Worm (Caenorhabditis elegans): ENCODE data around the gene psme-3.

psme-3 gene

DNA sequence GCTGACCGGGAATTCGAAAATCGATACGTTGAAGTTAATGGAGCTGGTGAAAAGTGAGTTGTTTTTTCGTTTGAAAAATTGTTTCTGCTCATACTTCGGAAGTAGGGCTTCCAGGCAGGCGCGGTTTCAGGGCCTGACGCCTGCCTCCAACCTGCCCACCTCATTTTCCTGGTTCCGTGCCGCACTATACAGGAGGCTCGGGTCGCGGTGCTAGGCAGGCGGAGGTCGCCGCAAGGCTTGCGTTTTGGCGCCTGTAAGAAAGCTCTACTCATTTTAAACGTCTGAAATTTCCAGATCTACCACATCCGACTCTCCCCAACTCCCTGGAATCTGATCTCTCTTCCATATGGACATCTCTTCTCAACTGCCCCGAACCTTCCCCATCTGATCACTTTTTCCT is 23.0 kb upstream of the psme-3 start:
- no peak for TF ChIP-seq sox-4 (tag; optimal IDR thresholded peaks at IDR 0.05)
- no peak for TF ChIP-seq ceh-48 (tag; optimal IDR thresholded peaks at IDR 0.05)
- no peak for TF ChIP-seq tbx-2 (tag; optimal IDR thresholded peaks at IDR 0.05)
- TF ChIP-seq pha-4 (tag; optimal IDR thresholded peaks at IDR 0.05) = no peak
- no peak for TF ChIP-seq ceh-31 (tag; optimal IDR thresholded peaks at IDR 0.05)
- no peak for TF ChIP-seq ttx-3 (tag; optimal IDR thresholded peaks at IDR 0.05)
- no peak for TF ChIP-seq ceh-6 (GFP tag; optimal IDR thresholded peaks at IDR 0.05)
- no peak for TF ChIP-seq hlh-13 (GFP tag; optimal IDR thresholded peaks at IDR 0.05)
- TF ChIP-seq unc-55 (GFP tag; optimal IDR thresholded peaks at IDR 0.05) = no peak
- TF ChIP-seq hlh-30 (tag; optimal IDR thresholded peaks at IDR 0.05; ENCODE audit: insufficient read depth) = no peak
- TF ChIP-seq sox-2 (GFP tag; IDR thresholded peaks at IDR 0.05) = no peak
- no peak for TF ChIP-seq fkh-10 (GFP tag; optimal IDR thresholded peaks at IDR 0.05)

DNA sequence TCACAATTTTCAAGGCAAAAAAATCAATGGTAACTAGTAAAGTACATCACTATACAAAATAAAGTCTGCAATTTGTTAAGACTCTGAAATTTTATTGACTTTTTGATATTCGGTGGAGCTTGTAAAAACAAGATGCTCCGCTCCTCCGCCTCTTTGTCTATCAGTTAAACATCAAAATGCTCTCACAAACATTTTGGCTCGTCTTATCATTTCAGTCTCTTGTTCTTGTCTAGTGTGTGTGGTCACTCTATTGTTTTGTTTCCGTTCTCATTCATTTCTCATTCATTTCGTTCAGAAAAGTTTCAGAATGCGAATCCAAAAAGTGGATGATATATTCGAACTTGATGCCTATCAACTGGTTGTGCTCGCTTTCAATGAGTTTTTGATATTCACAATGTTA is 19.9 kb upstream of the psme-3 start, which contains the start of gene Y66D12A.13:
Gene Y66D12A.13, plus strand, starts transcription at position 301 of the 400 bp plus-strand sequence.
- TF ChIP-seq C38D4.7 (GFP tag; optimal IDR thresholded peaks at IDR 0.05) (no peak), hlh-6 (tag; optimal IDR thresholded peaks at IDR 0.05) (no peak), dve-1 (tag; optimal IDR thresholded peaks at IDR 0.05) (no peak), hlh-8 (tag; optimal IDR thresholded peaks at IDR 0.05) (no peak), hlh-30 (tag; optimal IDR thresholded peaks at IDR 0.05; ENCODE audit: insufficient read depth) (no peak), unc-86 (tag; optimal IDR thresholded peaks at IDR 0.05) (no peak), madf-2 (tag; optimal IDR thresholded peaks at IDR 0.05) (no peak), lim-6 (tag; optimal IDR thresholded peaks at IDR 0.05) (no peak), sox-4 (tag; optimal IDR thresholded peaks at IDR 0.05) (no peak), tbx-2 (tag; optimal IDR thresholded peaks at IDR 0.05) (no peak), odd-2 (tag; optimal IDR thresholded peaks at IDR 0.05) (no peak), hlh-15 (tag; optimal IDR thresholded peaks at IDR 0.05) (no peak), sdc-2 (tag; optimal IDR thresholded peaks at IDR 0.05) (no peak), unc-55 (GFP tag; optimal IDR thresholded peaks at IDR 0.05) (no peak), ceh-48 (tag; optimal IDR thresholded peaks at IDR 0.05) (no peak), elt-4 (tag; optimal IDR thresholded peaks at IDR 0.05) (no peak), pha-4 (tag; optimal IDR thresholded peaks at IDR 0.05) (no peak), fkh-6 (tag; optimal IDR thresholded peaks at IDR 0.05) (no peak), elt-2 (tag; optimal IDR thresholded peaks at IDR 0.05) (no peak), ceh-19 (GFP tag; optimal IDR thresholded peaks at IDR 0.05) (no peak)

DNA sequence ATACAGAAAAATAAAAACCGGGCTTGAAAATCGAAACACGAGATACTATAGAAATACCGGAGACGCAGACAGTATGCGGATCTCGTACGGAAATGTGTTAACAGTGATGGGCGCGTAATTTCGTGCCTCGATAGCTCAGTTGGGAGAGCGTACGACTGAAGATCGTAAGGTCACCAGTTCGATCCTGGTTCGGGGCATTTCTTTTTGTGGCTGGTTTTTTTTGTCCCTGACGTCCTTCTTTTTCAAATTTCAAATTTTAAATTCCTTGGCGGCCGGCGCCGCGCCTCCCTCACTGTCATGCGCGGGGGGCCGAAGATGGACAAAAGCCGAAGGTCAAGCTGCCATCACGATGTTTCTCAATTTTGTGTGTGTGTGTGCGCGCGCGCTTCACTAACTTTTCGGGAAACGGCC is 13.2 kb upstream of the psme-3 start:
- TF ChIP-seq hlh-6 (tag; optimal IDR thresholded peaks at IDR 0.05) (no peak), ttx-3 (tag; optimal IDR thresholded peaks at IDR 0.05) (no peak), sox-4 (tag; optimal IDR thresholded peaks at IDR 0.05) (no peak), pha-4 (tag; optimal IDR thresholded peaks at IDR 0.05) (no peak), pax-1 (tag; optimal IDR thresholded peaks at IDR 0.05) (no peak)

DNA sequence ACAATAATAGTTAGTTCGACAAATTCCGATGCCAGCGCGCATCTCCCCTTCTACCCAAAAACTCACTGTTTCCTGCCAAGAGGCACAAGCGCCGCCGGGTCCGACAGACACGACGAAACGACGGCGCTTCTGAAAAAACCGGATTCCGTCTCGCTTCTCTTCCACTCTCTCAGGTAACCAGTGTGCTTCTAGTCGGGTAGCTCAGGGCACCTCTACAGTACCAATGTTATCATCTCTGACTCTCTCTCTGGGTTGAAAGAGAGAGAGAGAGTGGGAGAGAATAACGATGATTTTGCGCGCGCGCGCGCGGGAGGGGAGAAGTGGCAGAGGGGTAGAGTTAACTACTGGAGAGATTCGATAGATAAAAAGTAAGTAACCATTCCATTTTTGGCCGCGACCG is 11.1 kb upstream of the psme-3 start:
- TF ChIP-seq pros-1 (tag; optimal IDR thresholded peaks at IDR 0.05) (peak; percentile 31), ztf-16 (tag; optimal IDR thresholded peaks at IDR 0.05) (no peak), ceh-31 (tag; optimal IDR thresholded peaks at IDR 0.05) (peak; percentile 30), hlh-30 (tag; optimal IDR thresholded peaks at IDR 0.05; ENCODE audit: insufficient read depth) (no peak)

DNA sequence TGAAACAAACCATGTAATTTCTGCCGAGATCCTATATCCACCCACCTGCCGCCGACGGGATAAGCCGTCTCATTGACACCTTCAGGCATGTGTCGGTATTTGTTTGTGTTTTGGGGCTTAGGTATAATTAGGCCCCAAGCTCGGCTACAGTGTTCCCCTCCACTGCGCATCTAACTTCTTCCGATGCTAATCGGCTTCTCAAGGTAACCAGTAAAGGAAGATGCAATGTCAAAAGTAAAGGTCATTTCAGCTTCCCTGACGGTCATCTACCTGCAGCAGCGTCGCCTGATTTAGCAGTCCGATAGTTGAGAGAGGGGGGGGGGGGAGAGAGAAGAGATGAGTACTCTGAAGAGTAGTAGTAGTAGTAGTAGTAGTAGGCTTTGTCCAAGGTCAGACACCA is 9.7 kb upstream of the psme-3 start:
- TF ChIP-seq fkh-10 (GFP tag; optimal IDR thresholded peaks at IDR 0.05) = no peak
- no peak for TF ChIP-seq pax-1 (tag; optimal IDR thresholded peaks at IDR 0.05)
- no peak for TF ChIP-seq dmd-4 (tag; optimal IDR thresholded peaks at IDR 0.05; ENCODE audit: borderline replicate concordance)
- no peak for TF ChIP-seq unc-3 (GFP tag; conservative IDR thresholded peaks at IDR 0.05)
- TF ChIP-seq unc-3 (tag; optimal IDR thresholded peaks at IDR 0.05) = no peak
- no peak for TF ChIP-seq ttx-3 (tag; optimal IDR thresholded peaks at IDR 0.05)
- TF ChIP-seq C08G9.2 (tag; optimal IDR thresholded peaks at IDR 0.05) = no peak
- TF ChIP-seq ref-2 (tag; optimal IDR thresholded peaks at IDR 0.05) = no peak
- no peak for TF ChIP-seq fax-1 (tag; optimal IDR thresholded peaks at IDR 0.05)
- no peak for TF ChIP-seq lin-11 (tag; optimal IDR thresholded peaks at IDR 0.05)

Data from whole organism, late embryonic.